Fruit fly (Drosophila melanogaster) whole organism, embryonic: ENCODE data around the gene Dhc64C.

ENCODE experiments used
- CG10431 ChIP-seq: fragments of 200-800 bp; sonication (Bioruptor generic); optimal IDR thresholded peaks from 3 replicates; lab custom pipeline; 2018; ENCODE audit warnings: missing biosample characterization, mild to moderate bottlenecking, missing genetic modification characterization
- CG10959 ChIP-seq: fragments of 200-800 bp; sonication (Bioruptor generic); IDR thresholded peaks from 2 replicates; pipeline ENCODE4 v1.3.6; 2022; ENCODE audit warnings: missing biosample characterization, missing genetic modification characterization
- CG11093 ChIP-seq: fragments of 200-800 bp; sonication (Bioruptor generic); IDR thresholded peaks from 3 replicates; pipeline ENCODE4 v1.3.6; 2022; ENCODE audit warnings: missing biosample characterization, missing genetic modification characterization
- CG12219 ChIP-seq: fragments of 200-800 bp; sonication (Bioruptor generic); optimal IDR thresholded peaks from 3 replicates; lab custom pipeline; 2018; ENCODE audit warnings: missing biosample characterization, mild to moderate bottlenecking, missing genetic modification characterization
- CG14667 ChIP-seq: fragments of 200-800 bp; sonication (Bioruptor generic); IDR thresholded peaks from 2 replicates; pipeline ENCODE4 v1.3.6; 2022; ENCODE audit warnings: missing biosample characterization, missing genetic modification characterization
- CG14860 ChIP-seq: fragments of 200-800 bp; sonication (Bioruptor generic); IDR thresholded peaks from 3 replicates; pipeline ENCODE4 v1.3.6; 2022; ENCODE audit warnings: missing biosample characterization, missing genetic modification characterization; ENCODE audit not compliant: partially characterized antibody
- CG15514 ChIP-seq: fragments of 200-800 bp; sonication (Bioruptor generic); optimal IDR thresholded peaks from 3 replicates; lab custom pipeline; 2017; ENCODE audit warnings: missing biosample characterization, missing genetic modification characterization, mild to moderate bottlenecking, moderate library complexity, missing genetic modification reagents
- CG17328 ChIP-seq: fragments of 200-800 bp; sonication (Bioruptor generic); IDR thresholded peaks from 2 replicates; pipeline ENCODE4 v1.3.6; 2022; ENCODE audit warnings: missing biosample characterization, missing genetic modification characterization
- CG18262 ChIP-seq: fragments of 200-800 bp; optimal IDR thresholded peaks from 3 replicates; lab custom pipeline; 2019; ENCODE audit warnings: missing biosample characterization, mild to moderate bottlenecking, missing genetic modification characterization, moderate library complexity
- CG2116 ChIP-seq: fragments of 200-800 bp; sonication (Bioruptor generic); optimal IDR thresholded peaks from 3 replicates; lab custom pipeline; 2018; ENCODE audit warnings: missing biosample characterization, mild to moderate bottlenecking, missing genetic modification characterization
- CG2199 ChIP-seq: fragments of 200-800 bp; sonication (Bioruptor generic); IDR thresholded peaks from 3 replicates; pipeline ENCODE4 v1.3.6; 2022; ENCODE audit warnings: missing biosample characterization, missing genetic modification characterization
- CG30403 ChIP-seq: fragments of 200-800 bp; sonication (Bioruptor generic); optimal IDR thresholded peaks from 3 replicates; lab custom pipeline; 2016; ENCODE audit warnings: missing biosample characterization, missing genetic modification characterization
- CG4854 ChIP-seq: fragments of 200-800 bp; sonication (Bioruptor generic); optimal IDR thresholded peaks from 2 replicates; lab custom pipeline; 2016; ENCODE audit warnings: missing biosample characterization, missing genetic modification characterization, inconsistent platforms
- CG7839 ChIP-seq: fragments of 200-800 bp; sonication (Bioruptor generic); optimal IDR thresholded peaks from 3 replicates; lab custom pipeline; 2018; ENCODE audit warnings: missing biosample characterization, mild to moderate bottlenecking, missing genetic modification characterization, moderate library complexity
- CG8765 ChIP-seq: fragments of 200-800 bp; sonication (Bioruptor generic); IDR thresholded peaks from 2 replicates; pipeline ENCODE4 v1.3.6; 2022; ENCODE audit warnings: missing biosample characterization, missing genetic modification characterization
- CG8924 ChIP-seq: fragments of 200-800 bp; optimal IDR thresholded peaks from 3 replicates; lab custom pipeline; 2019; ENCODE audit warnings: missing biosample characterization, mild to moderate bottlenecking, missing genetic modification characterization, moderate library complexity
- CTCF ChIP-seq: fragments of 200-800 bp; sonication (Bioruptor generic); optimal IDR thresholded peaks from 2 replicates; lab custom pipeline; 2017; ENCODE audit warnings: missing biosample characterization, mild to moderate bottlenecking, missing genetic modification characterization, moderate library complexity
- D19B ChIP-seq: fragments of 200-800 bp; sonication (Bioruptor generic); optimal IDR thresholded peaks from 2 replicates; lab custom pipeline; 2017; ENCODE audit warnings: missing biosample characterization, mild to moderate bottlenecking, missing genetic modification characterization
- Dfd ChIP-seq, 2 experiments: fragments of >200 bp; optimal IDR thresholded peaks; 2 replicates each; lab custom pipeline; 2017; ENCODE audit warnings: missing biosample characterization in 2 of 2, missing genetic modification characterization in 2 of 2
- Dip2 ChIP-seq: fragments of 200-800 bp; sonication (Bioruptor generic); IDR thresholded peaks from 2 replicates; pipeline ENCODE4 v1.3.6; 2022; ENCODE audit warnings: missing biosample characterization, missing genetic modification characterization
- Elba2 ChIP-seq: fragments of 200-800 bp; sonication (Bioruptor generic); optimal IDR thresholded peaks from 3 replicates; lab custom pipeline; 2016; ENCODE audit warnings: missing biosample characterization, missing genetic modification characterization
- Hsf ChIP-seq: fragments of 200-800 bp; sonication (Bioruptor generic); optimal IDR thresholded peaks from 3 replicates; lab custom pipeline; 2016; ENCODE audit warnings: missing biosample characterization, missing genetic modification characterization
- Mad ChIP-seq: fragments of 200-800 bp; sonication (Bioruptor generic); optimal IDR thresholded peaks from 2 replicates; lab custom pipeline; 2016; ENCODE audit warnings: missing biosample characterization, missing genetic modification characterization
- Mes4 ChIP-seq: fragments of 200-800 bp; sonication (Bioruptor generic); optimal IDR thresholded peaks from 2 replicates; lab custom pipeline; 2016; ENCODE audit warnings: missing biosample characterization, missing genetic modification characterization
- Neu2 ChIP-seq: fragments of 200-800 bp; sonication (Bioruptor generic); optimal IDR thresholded peaks from 3 replicates; lab custom pipeline; 2016; ENCODE audit warnings: missing biosample characterization, missing genetic modification characterization, borderline replicate concordance
- Oaz ChIP-seq: fragments of 200-800 bp; sonication (Bioruptor generic); IDR thresholded peaks from 2 replicates; pipeline ENCODE4 v1.3.6; 2022; ENCODE audit warnings: missing biosample characterization, missing genetic modification characterization
- Ptx1 ChIP-seq: fragments of 200-800 bp; sonication (Bioruptor generic); IDR thresholded peaks from 2 replicates; pipeline ENCODE4 v1.3.6; 2022; ENCODE audit warnings: missing biosample characterization, missing genetic modification characterization
- Side ChIP-seq: fragments of 200-800 bp; sonication (Bioruptor generic); optimal IDR thresholded peaks from 2 replicates; lab custom pipeline; 2016; ENCODE audit warnings: missing biosample characterization, missing genetic modification characterization
- YL-1 ChIP-seq: fragments of 200-800 bp; sonication (Bioruptor generic); optimal IDR thresholded peaks from 3 replicates; lab custom pipeline; 2017; ENCODE audit warnings: missing biosample characterization, mild to moderate bottlenecking, missing genetic modification characterization
- bcd ChIP-seq: fragments of 200-800 bp; sonication (Bioruptor generic); optimal IDR thresholded peaks from 2 replicates; lab custom pipeline; 2017; ENCODE audit warnings: missing biosample characterization, mild to moderate bottlenecking, missing genetic modification characterization
- cato ChIP-seq: fragments of 200-800 bp; sonication (Bioruptor generic); optimal IDR thresholded peaks from 2 replicates; lab custom pipeline; 2016; ENCODE audit warnings: missing biosample characterization, missing genetic modification characterization, borderline replicate concordance
- corto ChIP-seq: fragments of 200-800 bp; sonication (Bioruptor generic); optimal IDR thresholded peaks from 2 replicates; lab custom pipeline; 2016; ENCODE audit warnings: missing biosample characterization, mild to moderate bottlenecking, missing genetic modification characterization, moderate library complexity
- emc ChIP-seq: fragments of 200-800 bp; sonication (Bioruptor generic); optimal IDR thresholded peaks from 2 replicates; lab custom pipeline; 2016; ENCODE audit warnings: missing biosample characterization, missing genetic modification characterization
- en ChIP-seq: fragments of 200-800 bp; sonication (Bioruptor generic); optimal IDR thresholded peaks from 2 replicates; lab custom pipeline; 2016; ENCODE audit warnings: missing biosample characterization, missing genetic modification characterization
- eyg ChIP-seq: fragments of 200-800 bp; sonication (Bioruptor generic); optimal IDR thresholded peaks from 3 replicates; lab custom pipeline; 2016; ENCODE audit warnings: missing biosample characterization, missing genetic modification characterization
- grau ChIP-seq: fragments of 200-800 bp; optimal IDR thresholded peaks from 3 replicates; lab custom pipeline; 2019; ENCODE audit warnings: missing biosample characterization, mild to moderate bottlenecking, missing genetic modification characterization, moderate library complexity
- gsb ChIP-seq: fragments of 200-800 bp; sonication (Bioruptor generic); IDR thresholded peaks from 2 replicates; pipeline ENCODE4 v1.3.6; 2022; ENCODE audit warnings: missing biosample characterization, missing genetic modification characterization
- maf-S ChIP-seq: fragments of 200-800 bp; sonication (Bioruptor generic); optimal IDR thresholded peaks from 2 replicates; lab custom pipeline; 2016; ENCODE audit warnings: missing biosample characterization, missing genetic modification characterization
- odd ChIP-seq: fragments of 200-800 bp; sonication (Bioruptor generic); optimal IDR thresholded peaks from 2 replicates; lab custom pipeline; 2017; ENCODE audit warnings: missing biosample characterization, mild to moderate bottlenecking, missing genetic modification characterization
- pfk ChIP-seq: fragments of 200-800 bp; sonication (Bioruptor generic); optimal IDR thresholded peaks from 2 replicates; lab custom pipeline; 2018; ENCODE audit warnings: missing biosample characterization, mild to moderate bottlenecking, missing genetic modification characterization, moderate library complexity
- pros ChIP-seq: fragments of 200-800 bp; sonication (Bioruptor generic); optimal IDR thresholded peaks from 3 replicates; lab custom pipeline; 2019; ENCODE audit warnings: missing biosample characterization, mild to moderate bottlenecking, missing genetic modification characterization, moderate library complexity
- sim ChIP-seq: fragments of 200-800 bp; sonication (Bioruptor generic); IDR thresholded peaks from 2 replicates; pipeline ENCODE4 v1.3.6; 2022; ENCODE audit warnings: missing biosample characterization, missing genetic modification characterization
- ssp ChIP-seq: fragments of 200-800 bp; sonication (Bioruptor generic); IDR thresholded peaks from 2 replicates; pipeline ENCODE4 v1.3.6; 2022; ENCODE audit warnings: missing biosample characterization, missing genetic modification characterization
- tgo ChIP-seq: fragments of 200-800 bp; sonication (Bioruptor generic); IDR thresholded peaks from 3 replicates; pipeline ENCODE4 v1.3.6; 2022; ENCODE audit warnings: missing biosample characterization, missing genetic modification characterization
- tio ChIP-seq: fragments of 200-800 bp; sonication (Bioruptor generic); optimal IDR thresholded peaks from 2 replicates; lab custom pipeline; 2017; ENCODE audit warnings: missing biosample characterization, missing genetic modification characterization, inconsistent platforms
- usp ChIP-seq: fragments of >200 bp; optimal IDR thresholded peaks from 2 replicates; lab custom pipeline; 2017; ENCODE audit warnings: missing biosample characterization, missing genetic modification characterization
- vnd ChIP-seq: fragments of 200-800 bp; sonication (Bioruptor generic); IDR thresholded peaks from 3 replicates; pipeline ENCODE4 v1.3.6; 2022; ENCODE audit warnings: missing biosample characterization, missing genetic modification characterization; ENCODE audit not compliant: partially characterized antibody
- zen2 ChIP-seq: fragments of 200-800 bp; sonication (Bioruptor generic); IDR thresholded peaks from 3 replicates; pipeline ENCODE4 v1.3.6; 2022; ENCODE audit warnings: missing biosample characterization, missing genetic modification characterization; ENCODE audit not compliant: partially characterized antibody

The Dhc64C gene

dm6 chr3L:4824356-4825138 is 940 bp downstream of the Dhc64C start (continued):
- TF ChIP-seq CG10431 (GFP tag; lab: Kevin White, UChicago) (no peak), CG17328 (peak; percentile 97), CG4854 (no peak), Ptx1 (GFP tag; lab: Robert Waterston, UW) (peak; percentile 96), maf-S (GFP tag; lab: Kevin White, UChicago) (peak; percentile 81), pfk (GFP tag; lab: Kevin White, UChicago) (no peak), sim (GFP tag; lab: Robert Waterston, UW) (peak; percentile 85), CG15514 (GFP tag; lab: Kevin White, UChicago) (peak; percentile 89), Neu2 (GFP tag; lab: Kevin White, UChicago) (peak; percentile 67), Oaz (GFP tag; lab: Robert Waterston, UW) (peak; percentile 92), vnd (GFP tag; lab: Robert Waterston, UW) (no peak), CG7839 (tag; lab: Kevin White, UChicago) (peak; percentile 97), grau (peak; percentile 95), Dfd (GFP tag; optimal IDR thresholded peaks at IDR 0.05; lab: Kevin White, UChicago) (no peak), en (GFP tag; lab: Kevin White, UChicago) (peak; percentile 68), Mes4 (GFP tag; lab: Kevin White, UChicago) (peak; percentile 84), CG8765 (GFP tag; lab: Robert Waterston, UW) (peak; percentile 92), zen2 (GFP tag; lab: Robert Waterston, UW) (peak; percentile 81), ssp (peak; percentile 91), tio (GFP tag; lab: Kevin White, UChicago) (peak; percentile 95), CG2116 (GFP tag; lab: Kevin White, UChicago) (peak; percentile 84), YL-1 (peak; percentile 87), Mad (GFP tag; lab: Kevin White, UChicago) (peak; percentile 93), CG18262 (tag; lab: Kevin White, UChicago) (peak; percentile 97), CG8924 (peak; percentile 97), usp (GFP tag; lab: Kevin White, UChicago) (no peak), CG14860 (GFP tag; lab: Robert Waterston, UW) (no peak), CG10959 (GFP tag; lab: Robert Waterston, UW) (peak; percentile 96), Hsf (GFP tag; lab: Kevin White, UChicago) (peak; percentile 96), cato (peak; percentile 89), Dip2 (GFP tag; lab: Robert Waterston, UW) (peak; percentile 59), CG30403 (GFP tag; lab: Kevin White, UChicago) (peak; percentile 97), emc (GFP tag; lab: Kevin White, UChicago) (peak; percentile 85), pros (GFP tag; lab: Kevin White, UChicago) (peak; percentile 25), odd (no peak), tgo (peak; percentile 96), CG11093 (peak; percentile 96), gsb (GFP tag; lab: Robert Waterston, UW) (peak; percentile 94), corto (GFP tag; lab: Kevin White, UChicago) (peak; percentile 89), CG14667 (GFP tag; lab: Robert Waterston, UW) (peak; percentile 96), CTCF (GFP tag; lab: Kevin White, UChicago) (peak; percentile 55), eyg (GFP tag; lab: Kevin White, UChicago) (peak; percentile 85), CG12219 (peak; percentile 95), bcd (GFP tag; lab: Kevin White, UChicago) (peak; percentile 94), Elba2 (GFP tag; lab: Kevin White, UChicago) (peak; percentile 80), CG2199 (peak; percentile 96), D19B (peak; percentile 88), Side (GFP tag; lab: Kevin White, UChicago) (peak; percentile 78)
